Worm (Caenorhabditis elegans): ENCODE measurements around the gene C17G10.6.
"Not testable (repeated sequence)": the region's sequence is repeated elsewhere in the genome, so short reads cannot be mapped to it uniquely, and the experiment has no call there.

DNA sequence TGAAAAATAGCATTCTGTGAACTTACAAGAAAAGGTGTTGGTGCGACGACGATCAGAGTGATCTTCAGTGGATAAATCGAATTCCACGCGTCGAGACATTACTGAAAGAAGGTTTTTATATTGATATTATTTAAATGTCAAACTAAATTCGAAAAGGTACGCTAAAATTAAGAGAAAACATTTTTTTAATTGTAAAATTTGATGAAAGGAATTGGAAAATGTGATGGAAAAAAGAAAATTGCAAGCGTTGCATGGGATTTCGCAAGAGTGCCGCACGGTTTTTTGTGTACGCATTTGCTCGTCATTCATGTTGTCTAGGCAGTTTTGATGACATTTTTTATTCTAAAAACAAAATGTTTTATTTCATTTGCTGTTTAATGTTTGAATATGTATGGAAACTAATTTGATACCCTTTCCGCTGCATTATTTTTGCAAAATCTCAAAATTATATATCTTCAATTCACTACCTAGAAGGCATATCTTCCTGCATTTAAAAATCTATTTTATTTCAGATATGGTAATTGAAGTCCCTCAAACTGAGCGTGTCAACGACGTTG is 19.4 kb upstream of the C17G10.6 start, which contains the start of the genes eif-3.L and npl-4.2:
- TF ChIP-seq pha-4 (tag; optimal IDR thresholded peaks at IDR 0.05); nhr-28 (tag; optimal IDR thresholded peaks at IDR 0.05); lin-32 (GFP tag; optimal IDR thresholded peaks at IDR 0.05); elt-3 (tag; optimal IDR thresholded peaks at IDR 0.05); ces-1 (GFP tag; optimal IDR thresholded peaks at IDR 0.05); ztf-11 (tag; optimal IDR thresholded peaks at IDR 0.05); unc-62 (GFP tag; optimal IDR thresholded peaks at IDR 0.05); ceh-39 (tag; optimal IDR thresholded peaks at IDR 0.05); cnd-1 (tag; optimal IDR thresholded peaks at IDR 0.05); snpc-4 (tag; optimal IDR thresholded peaks at IDR 0.05); sem-2 (GFP tag; optimal IDR thresholded peaks at IDR 0.05); lsy-2 (tag; optimal IDR thresholded peaks at IDR 0.05); ham-2 (GFP tag; optimal IDR thresholded peaks at IDR 0.05); unc-120 (tag; optimal IDR thresholded peaks at IDR 0.05; ENCODE audit: poor library complexity, severe bottlenecking): not testable (repeated sequence)

Measured in whole organism, mixed stage, embryonic.